Worm (Caenorhabditis elegans): Measurements from ENCODE around the gene T09F3.7.

ce11 chrII:10367202-10367601 lies 23.8 kb upstream of the T09F3.7 start, which contains the start of gene ceh-57:
- TF ChIP-seq snpc-4 (tag; optimal IDR thresholded peaks at IDR 0.05) (no peak), egl-27 (tag; optimal IDR thresholded peaks at IDR 0.05) (no peak), skn-1 (tag; optimal IDR thresholded peaks at IDR 0.05) (no peak), elt-1 (tag; optimal IDR thresholded peaks at IDR 0.05) (no peak), ama-1 (optimal IDR thresholded peaks at IDR 0.05) (no peak), lsy-2 (tag; optimal IDR thresholded peaks at IDR 0.05) (no peak), mdl-1 (tag; optimal IDR thresholded peaks at IDR 0.05) (no peak), unc-62 (GFP tag; optimal IDR thresholded peaks at IDR 0.05) (no peak), ceh-82 (tag; optimal IDR thresholded peaks at IDR 0.05) (no peak), ztf-11 (tag; optimal IDR thresholded peaks at IDR 0.05) (no peak), ceh-16 (tag; optimal IDR thresholded peaks at IDR 0.05) (no peak), lin-39 (tag; optimal IDR thresholded peaks at IDR 0.05) (no peak), nhr-11 (tag; optimal IDR thresholded peaks at IDR 0.05) (no peak), nhr-77 (tag; optimal IDR thresholded peaks at IDR 0.05) (no peak)
